Fruit fly (Drosophila melanogaster) Kc167 (cell line): ENCODE measurements around the gene CG43292.

Experiments used
- Myc ChIP-seq: fragments of >200 bp; optimal IDR thresholded peaks from 2 replicates; lab custom pipeline; 2017; ENCODE audit warnings: missing external identifiers
- Sin3A ChIP-seq: fragments of >200 bp; optimal IDR thresholded peaks from 2 replicates; lab custom pipeline; 2018; ENCODE audit warnings: missing external identifiers
- h ChIP-seq: fragments of >200 bp; optimal IDR thresholded peaks from 3 replicates; lab custom pipeline; 2018; ENCODE audit warnings: missing external identifiers
- insv ChIP-seq: fragments of >200 bp; optimal IDR thresholded peaks from 3 replicates; lab custom pipeline; 2018; ENCODE audit warnings: missing external identifiers
- psq ChIP-seq: fragments of >200 bp; optimal IDR thresholded peaks from 2 replicates; lab custom pipeline; 2017; ENCODE audit warnings: missing external identifiers
- ttk ChIP-seq: sonication (Bioruptor generic); optimal IDR thresholded peaks from 2 replicates; lab custom pipeline; 2017; ENCODE audit warnings: missing external identifiers

DNA sequence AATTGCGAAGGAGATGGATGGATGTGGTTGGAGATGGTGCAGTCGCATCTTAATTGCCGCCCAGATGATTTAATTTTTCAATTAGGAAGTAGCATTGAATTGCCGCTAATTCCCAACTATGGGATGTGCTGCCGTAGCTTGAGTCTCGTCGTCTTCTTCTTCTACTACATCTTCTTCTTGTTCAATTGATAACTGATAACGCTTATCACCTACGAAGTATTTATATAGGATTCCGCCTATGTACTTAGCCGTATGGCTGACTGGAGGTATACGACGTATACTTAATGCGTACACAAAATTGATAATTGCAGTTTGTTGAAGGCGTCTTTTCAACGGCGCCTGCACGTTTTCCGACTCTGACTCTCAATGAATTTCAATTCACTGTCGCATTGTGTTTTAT is 45.2 kb downstream of the CG43292 start:
- TF ChIP-seq psq (no peak), Sin3A (no peak), insv (no peak), Myc (lab: Kevin White, UChicago) (no peak), h (lab: Kevin White, UChicago) (no peak), ttk (no peak)
